Fruit fly (Drosophila melanogaster): ENCODE results near the gene PIG-P.

The PIG-P gene

dm6 chr3R:26056381-26056780 lies 1.6 kb downstream of the PIG-P start, which contains the start of the genes Sld5 and CG14543 (continued):
- no peak for TF ChIP-seq peb (GFP tag; IDR thresholded peaks at IDR 0.05)
- no peak for TF ChIP-seq CG6854 (GFP tag; optimal IDR thresholded peaks at IDR 0.05)
- TF ChIP-seq CG10959 (GFP tag; IDR thresholded peaks at IDR 0.05), result no peak
- TF ChIP-seq Kr (GFP tag; optimal IDR thresholded peaks at IDR 0.05), result no peak
- TF ChIP-seq CG4282 (GFP tag; optimal IDR thresholded peaks at IDR 0.05), result no peak
- peak; percentile 4 for TF ChIP-seq zfh2 (GFP tag; optimal IDR thresholded peaks at IDR 0.05)
- peak; percentile 42; the same call in 1 of the 2 replicates for TF ChIP-seq E2f1 (GFP tag; IDR thresholded peaks at IDR 0.05)
- TF ChIP-seq CG4820 (GFP tag; optimal IDR thresholded peaks at IDR 0.05), result no peak
- no peak for TF ChIP-seq Ssrp (tag; optimal IDR thresholded peaks at IDR 0.05)
- no peak for TF ChIP-seq CG2889 (GFP tag; IDR thresholded peaks at IDR 0.05)
- peak; percentile 20 for TF ChIP-seq Hsf (GFP tag; optimal IDR thresholded peaks at IDR 0.05)
- TF ChIP-seq CG12769 (tag; optimal IDR thresholded peaks at IDR 0.05), result peak; percentile 17
- TF ChIP-seq CG10543 (GFP tag; optimal IDR thresholded peaks at IDR 0.05), result no peak
- TF ChIP-seq Blimp-1 (GFP tag; optimal IDR thresholded peaks at IDR 0.05), result no peak
- TF ChIP-seq MTF-1 (GFP tag; optimal IDR thresholded peaks at IDR 0.05; ENCODE audit: borderline replicate concordance), result no peak
- TF ChIP-seq Ets65A (GFP tag), result peak; percentile 90
- no peak for TF ChIP-seq Hmx (GFP tag; optimal IDR thresholded peaks at IDR 0.05)
- peak; percentile 1 for TF ChIP-seq CoRest (tag; optimal IDR thresholded peaks at IDR 0.05)
- no peak for TF ChIP-seq Jarid2 (GFP tag; optimal IDR thresholded peaks at IDR 0.05)
- no peak for TF ChIP-seq CG31388 (GFP tag; optimal IDR thresholded peaks at IDR 0.05)
- peak; percentile 39 for TF ChIP-seq Antp (GFP tag; optimal IDR thresholded peaks at IDR 0.05)
- TF ChIP-seq org-1 (GFP tag; optimal IDR thresholded peaks at IDR 0.05), result no peak
- no peak for TF ChIP-seq hkb (optimal IDR thresholded peaks at IDR 0.05)
- TF ChIP-seq hkb (GFP tag; IDR thresholded peaks at IDR 0.05), result no peak
- TF ChIP-seq CG18764 (GFP tag; optimal IDR thresholded peaks at IDR 0.05), result no peak
- no peak for TF ChIP-seq CG16815 (GFP tag; optimal IDR thresholded peaks at IDR 0.05)
- no peak for TF ChIP-seq CG8290 (GFP tag; optimal IDR thresholded peaks at IDR 0.05)
- TF ChIP-seq CG8290 (tag; optimal IDR thresholded peaks at IDR 0.05), result peak in 1 of 2 experiments; percentile 36
- no peak for TF ChIP-seq pfk (GFP tag; optimal IDR thresholded peaks at IDR 0.05)
- TF ChIP-seq CG18599 (GFP tag; optimal IDR thresholded peaks at IDR 0.05), result no peak
- TF ChIP-seq trem (tag; optimal IDR thresholded peaks at IDR 0.05), result peak; percentile 7
- TF ChIP-seq CG15514 (GFP tag; optimal IDR thresholded peaks at IDR 0.05), result no peak
- TF ChIP-seq pan (optimal IDR thresholded peaks at IDR 0.05), result no peak
- TF ChIP-seq pan (GFP tag; optimal IDR thresholded peaks at IDR 0.05 in 1 of 2, IDR thresholded peaks at IDR 0.05 in 1 of 2), result no peak
- no peak for TF ChIP-seq ind (GFP tag; optimal IDR thresholded peaks at IDR 0.05)
- no peak for TF ChIP-seq B-H1 (GFP tag; IDR thresholded peaks at IDR 0.05)
- no peak for TF ChIP-seq fru (optimal IDR thresholded peaks at IDR 0.05)
- no peak for TF ChIP-seq unpg (GFP tag; optimal IDR thresholded peaks at IDR 0.05)
- TF ChIP-seq tna (GFP tag; IDR thresholded peaks at IDR 0.05; ENCODE audit: partially characterized antibody), result no peak
- TF ChIP-seq Mrtf (GFP tag; IDR thresholded peaks at IDR 0.05), result no peak
- TF ChIP-seq crp (GFP tag; optimal IDR thresholded peaks at IDR 0.05), result peak in 1 of 2 experiments; percentile 77
- TF ChIP-seq HLHmδ (GFP tag; optimal IDR thresholded peaks at IDR 0.05), result no peak
- TF ChIP-seq CG15073 (GFP tag; optimal IDR thresholded peaks at IDR 0.05), result no peak
- peak; percentile 74 for TF ChIP-seq dm (GFP tag; optimal IDR thresholded peaks at IDR 0.05)
- no peak for TF ChIP-seq CG17359 (tag; optimal IDR thresholded peaks at IDR 0.05)
- 0 out of 2 replicates have a peak, but pooled peaks have one; percentile 7 for TF ChIP-seq NFAT (GFP tag; IDR thresholded peaks at IDR 0.05)
- no peak for TF ChIP-seq shn (GFP tag; optimal IDR thresholded peaks at IDR 0.05)
- TF ChIP-seq Lhr (GFP tag; optimal IDR thresholded peaks at IDR 0.05), result no peak
- no peak for TF ChIP-seq Lpt (GFP tag; optimal IDR thresholded peaks at IDR 0.05)
- TF ChIP-seq CG30403 (GFP tag; optimal IDR thresholded peaks at IDR 0.05), result no peak
- no peak for TF ChIP-seq Rfx (GFP tag; IDR thresholded peaks at IDR 0.05)
- TF ChIP-seq BEAF-32 (GFP tag; optimal IDR thresholded peaks at IDR 0.05), result peak; percentile 51
- TF ChIP-seq Dfd (GFP tag; optimal IDR thresholded peaks at IDR 0.05), result no peak

Data from whole organism, embryonic.